Fruit fly (Drosophila melanogaster) ovary, adult (tissue): ENCODE data around the gene CG31204.

Experiments used
- CG17801 ChIP-seq: fragments of 200-800 bp; optimal IDR thresholded peaks from 2 replicates; lab custom pipeline; 2019; ENCODE audit warnings: missing biosample characterization, mild to moderate bottlenecking, missing genetic modification characterization, moderate library complexity; ENCODE audit not compliant: partially characterized antibody

CG31204 gene

dm6 chr3R:31404499-31405276, 11.4 kb upstream of the CG31204 start, which contains the start of gene Gprk2:
Gene Gprk2, plus strand, starts transcription at chr3R:31405245.
- peak; percentile 97 for TF ChIP-seq CG17801 (GFP tag; lab: Kevin White, UChicago)

dm6 chr3R:31395222-31395831, 2.0 kb upstream of the CG31204 start, which contains the start of the genes Ugt35D1 and Gcn2:
Gene Ugt35D1, minus strand, starts transcription at chr3R:31395304.
Gene Gcn2, plus strand, starts transcription at chr3R:31395660.
- TF ChIP-seq CG17801 (GFP tag; lab: Kevin White, UChicago), result no peak

dm6 chr3R:31385820-31386330, 7.5 kb downstream of the CG31204 start:
- no peak for TF ChIP-seq CG17801 (GFP tag; lab: Kevin White, UChicago)

dm6 chr3R:31384108-31384507, 9.2 kb downstream of the CG31204 start:
- no peak for TF ChIP-seq CG17801 (GFP tag; lab: Kevin White, UChicago)

- no peak for TF ChIP-seq CG17801 (GFP tag; lab: Kevin White, UChicago)
These were observed 11.5 kb downstream of the CG31204 start, which contains the start of gene CG1607 for dm6 chr3R:31381861-31382260. Gene CG1607, plus strand, starts transcription at chr3R:31382109.

dm6 chr3R:31381216-31381688, 12.1 kb downstream of the CG31204 start:
- TF ChIP-seq CG17801 (GFP tag; lab: Kevin White, UChicago), result no peak

- no peak for TF ChIP-seq CG17801 (GFP tag; lab: Kevin White, UChicago)
These were observed 12.8 kb downstream of the CG31204 start for dm6 chr3R:31380489-31380888.

- TF ChIP-seq CG17801 (GFP tag; lab: Kevin White, UChicago), result no peak
These were observed 21.2 kb downstream of the CG31204 start, which contains the start of gene gskt for dm6 chr3R:31372127-31372526. Gene gskt, plus strand, starts transcription at chr3R:31372427.

dm6 chr3R:31370204-31370603, 23.1 kb downstream of the CG31204 start:
- no peak for TF ChIP-seq CG17801 (GFP tag; lab: Kevin White, UChicago)

- TF ChIP-seq CG17801 (GFP tag; lab: Kevin White, UChicago), result no peak
These were observed 24.3 kb downstream of the CG31204 start for dm6 chr3R:31369054-31369453.

- TF ChIP-seq CG17801 (GFP tag; lab: Kevin White, UChicago), result no peak
These were observed 29.7 kb downstream of the CG31204 start for dm6 chr3R:31363615-31364014.

dm6 chr3R:31346657-31347056, 46.7 kb downstream of the CG31204 start:
- TF ChIP-seq CG17801 (GFP tag; lab: Kevin White, UChicago), result no peak

dm6 chr3R:31345626-31346025, 47.7 kb downstream of the CG31204 start:
- no peak for TF ChIP-seq CG17801 (GFP tag; lab: Kevin White, UChicago)

- TF ChIP-seq CG17801 (GFP tag; lab: Kevin White, UChicago), result no peak
These were observed 50.8 kb downstream of the CG31204 start for dm6 chr3R:31342574-31342973.
